Worm (Caenorhabditis elegans): ENCODE data around the gene dmsr-5.

dmsr-5 gene

DNA sequence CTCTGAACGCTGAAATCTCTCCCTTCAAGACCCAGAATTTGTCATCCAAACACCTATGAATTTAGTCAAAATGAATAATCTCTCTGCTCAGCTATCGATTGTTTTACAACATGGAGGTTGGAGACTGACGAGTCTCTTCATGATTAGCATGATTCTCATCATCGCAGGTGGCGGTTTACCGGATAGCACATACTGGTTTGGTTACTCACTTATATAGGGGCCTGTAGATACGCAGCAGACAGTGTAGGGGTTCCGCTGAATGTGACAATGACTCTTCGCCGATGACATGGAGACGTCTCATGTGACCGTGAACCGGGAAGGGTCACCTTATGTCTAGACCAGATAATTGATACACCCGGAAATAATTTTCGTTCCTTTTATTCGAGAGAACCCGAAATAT, 18.5 kb downstream of the dmsr-5 start:
- no peak for TF ChIP-seq hmbx-1 (tag; optimal IDR thresholded peaks at IDR 0.05)
- no peak for TF ChIP-seq ceh-36 (tag; optimal IDR thresholded peaks at IDR 0.05)
- no peak for TF ChIP-seq tra-4 (tag; optimal IDR thresholded peaks at IDR 0.05)
- no peak for TF ChIP-seq pes-1 (GFP tag; IDR thresholded peaks at IDR 0.05)
- TF ChIP-seq ets-7 (tag; optimal IDR thresholded peaks at IDR 0.05) = no peak
- no peak for TF ChIP-seq aly-1 (tag; optimal IDR thresholded peaks at IDR 0.05)
- TF ChIP-seq ama-1 (optimal IDR thresholded peaks at IDR 0.05) = no peak
- TF ChIP-seq F13C5.2 (tag; optimal IDR thresholded peaks at IDR 0.05) = no peak
- no peak for TF ChIP-seq tbx-37 (GFP tag; conservative IDR thresholded peaks at IDR 0.05)

ce11 chrIII:10969644-10970043, 25.4 kb downstream of the dmsr-5 start, which contains the start of gene dhc-4:
Gene dhc-4 (plus strand): TSS chrIII:10969944.
- no peak for TF ChIP-seq ama-1 (optimal IDR thresholded peaks at IDR 0.05)
- TF ChIP-seq pes-1 (GFP tag; IDR thresholded peaks at IDR 0.05) = no peak
- TF ChIP-seq ceh-36 (tag; optimal IDR thresholded peaks at IDR 0.05) = no peak
- TF ChIP-seq ceh-13 (GFP tag; optimal IDR thresholded peaks at IDR 0.05) = no peak
- no peak for TF ChIP-seq hmg-4 (GFP tag; optimal IDR thresholded peaks at IDR 0.05)
- TF ChIP-seq scrt-1 (GFP tag; IDR thresholded peaks at IDR 0.05) = no peak
- no peak for TF ChIP-seq B0310.2 (tag; optimal IDR thresholded peaks at IDR 0.05)
- TF ChIP-seq aly-1 (tag; optimal IDR thresholded peaks at IDR 0.05) = no peak
- TF ChIP-seq sea-1 (GFP tag; conservative IDR thresholded peaks at IDR 0.05) = no peak
- no peak for TF ChIP-seq F13C5.2 (tag; optimal IDR thresholded peaks at IDR 0.05)
- TF ChIP-seq ets-7 (tag; optimal IDR thresholded peaks at IDR 0.05) = no peak
- no peak for TF ChIP-seq hnd-1 (tag; optimal IDR thresholded peaks at IDR 0.05)
- TF ChIP-seq flt-1 (GFP tag; IDR thresholded peaks at IDR 0.05) = no peak
- no peak for TF ChIP-seq tbx-37 (GFP tag; conservative IDR thresholded peaks at IDR 0.05)
- no peak for TF ChIP-seq hmbx-1 (tag; optimal IDR thresholded peaks at IDR 0.05)
- TF ChIP-seq tbx-11 (GFP tag; IDR thresholded peaks at IDR 0.05) = no peak
- no peak for TF ChIP-seq tra-4 (tag; optimal IDR thresholded peaks at IDR 0.05)

ce11 chrIII:10967010-10967409, 28.0 kb downstream of the dmsr-5 start, which contains the start of gene W05B2.2:
Gene W05B2.2 (minus strand): TSS chrIII:10967110.
- no peak for TF ChIP-seq tbx-37 (GFP tag; conservative IDR thresholded peaks at IDR 0.05)
- TF ChIP-seq ceh-36 (tag; optimal IDR thresholded peaks at IDR 0.05) = no peak

DNA sequence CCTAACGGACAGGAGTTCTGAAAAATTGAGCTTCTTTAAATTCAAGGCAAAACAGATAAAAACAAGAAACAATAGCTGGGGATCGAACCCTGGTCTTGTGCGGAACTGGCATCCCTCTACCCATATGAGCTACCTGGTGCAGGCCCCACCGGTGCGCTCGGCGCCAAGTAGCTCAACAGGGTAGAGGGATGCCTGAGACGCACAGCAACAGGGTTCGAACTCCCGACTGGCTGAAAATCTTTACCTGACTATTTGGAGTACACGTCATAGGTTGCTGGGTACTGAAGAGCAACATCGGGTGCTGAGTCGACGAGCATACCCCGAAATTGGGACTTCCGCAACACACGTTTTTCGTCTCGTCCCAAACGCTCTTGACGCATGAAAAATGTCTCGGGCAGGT, 32.1 kb downstream of the dmsr-5 start:
- TF ChIP-seq tbx-11 (GFP tag; IDR thresholded peaks at IDR 0.05) (no peak), ceh-13 (GFP tag; optimal IDR thresholded peaks at IDR 0.05) (no peak), hmg-4 (GFP tag; optimal IDR thresholded peaks at IDR 0.05) (no peak), flt-1 (GFP tag; IDR thresholded peaks at IDR 0.05) (no peak), ceh-36 (tag; optimal IDR thresholded peaks at IDR 0.05) (no peak), tbx-37 (GFP tag; conservative IDR thresholded peaks at IDR 0.05) (no peak), ama-1 (optimal IDR thresholded peaks at IDR 0.05) (no peak), tra-4 (tag; optimal IDR thresholded peaks at IDR 0.05) (no peak), B0310.2 (tag; optimal IDR thresholded peaks at IDR 0.05) (no peak), aly-1 (tag; optimal IDR thresholded peaks at IDR 0.05) (no peak), pes-1 (GFP tag; IDR thresholded peaks at IDR 0.05) (no peak), F13C5.2 (tag; optimal IDR thresholded peaks at IDR 0.05) (no peak), ets-7 (tag; optimal IDR thresholded peaks at IDR 0.05) (no peak), hmbx-1 (tag; optimal IDR thresholded peaks at IDR 0.05) (no peak), hnd-1 (tag; optimal IDR thresholded peaks at IDR 0.05) (no peak), scrt-1 (GFP tag; IDR thresholded peaks at IDR 0.05) (no peak), sea-1 (GFP tag; conservative IDR thresholded peaks at IDR 0.05) (no peak)

DNA sequence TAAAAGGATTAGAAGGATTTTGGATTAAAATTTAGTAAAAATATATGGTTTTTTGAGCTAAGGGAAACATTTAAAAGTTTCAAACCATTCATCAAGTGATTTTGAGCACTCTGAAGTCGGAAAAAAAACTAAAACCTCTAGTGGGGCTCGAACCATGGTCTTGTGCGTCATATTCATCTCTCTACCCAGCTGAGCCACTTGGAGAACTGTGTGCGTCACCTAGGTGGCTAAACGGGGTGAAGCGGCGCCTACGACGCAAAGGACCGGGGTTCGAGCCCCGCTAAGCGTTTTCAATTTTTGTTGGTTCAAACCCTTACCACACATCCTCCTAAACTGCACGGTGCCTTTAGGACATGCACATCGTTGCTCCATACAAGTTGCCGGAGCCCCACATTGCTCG, 34.7 kb downstream of the dmsr-5 start:
- no peak for TF ChIP-seq tra-4 (tag; optimal IDR thresholded peaks at IDR 0.05)
- TF ChIP-seq hmg-4 (GFP tag; optimal IDR thresholded peaks at IDR 0.05) = no peak
- no peak for TF ChIP-seq pes-1 (GFP tag; IDR thresholded peaks at IDR 0.05)
- TF ChIP-seq tbx-11 (GFP tag; IDR thresholded peaks at IDR 0.05) = no peak

DNA sequence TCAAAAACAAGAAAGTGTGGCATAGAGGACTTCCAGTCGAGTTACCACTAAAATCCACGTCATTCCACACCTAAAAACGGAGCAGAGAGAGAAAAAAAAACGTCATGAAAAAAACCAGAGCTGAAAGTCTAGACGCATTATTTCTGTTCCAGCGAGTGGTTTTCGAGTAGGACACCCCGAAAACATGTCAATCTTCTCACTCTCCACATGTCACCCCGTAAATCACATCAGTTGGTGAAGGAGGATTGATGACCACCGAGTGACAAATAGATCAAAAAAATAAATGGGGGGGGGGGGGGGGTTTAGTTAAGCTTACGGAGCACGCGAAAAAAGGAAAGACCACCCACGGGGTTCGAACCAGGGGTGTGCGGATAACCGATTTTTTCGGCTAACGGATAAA, 37.3 kb downstream of the dmsr-5 start:
- TF ChIP-seq pes-1 (GFP tag; IDR thresholded peaks at IDR 0.05) (no peak), hnd-1 (tag; optimal IDR thresholded peaks at IDR 0.05) (no peak), tbx-11 (GFP tag; IDR thresholded peaks at IDR 0.05) (no peak), hmbx-1 (tag; optimal IDR thresholded peaks at IDR 0.05) (no peak), ama-1 (optimal IDR thresholded peaks at IDR 0.05) (no peak), sea-1 (GFP tag; conservative IDR thresholded peaks at IDR 0.05) (no peak), scrt-1 (GFP tag; IDR thresholded peaks at IDR 0.05) (no peak), ceh-36 (tag; optimal IDR thresholded peaks at IDR 0.05) (no peak), aly-1 (tag; optimal IDR thresholded peaks at IDR 0.05) (no peak), ceh-13 (GFP tag; optimal IDR thresholded peaks at IDR 0.05) (no peak), hmg-4 (GFP tag; optimal IDR thresholded peaks at IDR 0.05) (no peak), flt-1 (GFP tag; IDR thresholded peaks at IDR 0.05) (no peak), ets-7 (tag; optimal IDR thresholded peaks at IDR 0.05) (no peak), B0310.2 (tag; optimal IDR thresholded peaks at IDR 0.05) (no peak), F13C5.2 (tag; optimal IDR thresholded peaks at IDR 0.05) (no peak), tra-4 (tag; optimal IDR thresholded peaks at IDR 0.05) (no peak), tbx-37 (GFP tag; conservative IDR thresholded peaks at IDR 0.05) (no peak)

DNA sequence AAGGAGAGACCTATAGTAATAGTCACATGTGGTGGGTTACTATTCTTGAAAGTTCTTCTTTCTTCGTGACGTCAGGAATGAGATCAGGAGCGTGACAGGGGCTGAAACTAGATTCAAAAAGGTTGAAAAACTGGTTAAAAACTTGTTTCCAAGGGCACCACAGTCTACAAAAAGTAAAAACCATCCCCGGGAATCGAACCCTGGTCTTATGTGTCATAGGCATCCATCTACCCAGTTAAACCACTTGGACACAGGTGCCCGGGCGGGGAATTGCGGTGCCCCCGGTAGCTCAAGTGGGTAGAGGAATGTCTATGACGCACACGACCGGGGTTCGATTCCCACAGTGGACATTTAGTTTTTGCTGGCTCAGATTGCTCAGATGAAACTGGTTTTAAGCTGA, 37.8 kb downstream of the dmsr-5 start:
- no peak for TF ChIP-seq flt-1 (GFP tag; IDR thresholded peaks at IDR 0.05)
- no peak for TF ChIP-seq ets-7 (tag; optimal IDR thresholded peaks at IDR 0.05)
- TF ChIP-seq tbx-37 (GFP tag; conservative IDR thresholded peaks at IDR 0.05) = no peak
- TF ChIP-seq ceh-36 (tag; optimal IDR thresholded peaks at IDR 0.05) = no peak
- TF ChIP-seq F13C5.2 (tag; optimal IDR thresholded peaks at IDR 0.05) = no peak
- TF ChIP-seq scrt-1 (GFP tag; IDR thresholded peaks at IDR 0.05) = no peak
- TF ChIP-seq ceh-13 (GFP tag; optimal IDR thresholded peaks at IDR 0.05) = no peak
- TF ChIP-seq pes-1 (GFP tag; IDR thresholded peaks at IDR 0.05) = no peak
- TF ChIP-seq sea-1 (GFP tag; conservative IDR thresholded peaks at IDR 0.05) = no peak
- TF ChIP-seq tra-4 (tag; optimal IDR thresholded peaks at IDR 0.05) = no peak
- TF ChIP-seq hnd-1 (tag; optimal IDR thresholded peaks at IDR 0.05) = no peak
- no peak for TF ChIP-seq hmg-4 (GFP tag; optimal IDR thresholded peaks at IDR 0.05)
- no peak for TF ChIP-seq aly-1 (tag; optimal IDR thresholded peaks at IDR 0.05)
- no peak for TF ChIP-seq B0310.2 (tag; optimal IDR thresholded peaks at IDR 0.05)
- no peak for TF ChIP-seq hmbx-1 (tag; optimal IDR thresholded peaks at IDR 0.05)
- TF ChIP-seq ama-1 (optimal IDR thresholded peaks at IDR 0.05) = no peak
- TF ChIP-seq tbx-11 (GFP tag; IDR thresholded peaks at IDR 0.05) = no peak

Data from whole organism, early embryonic.